Worm (Caenorhabditis elegans) whole organism, young adult: ENCODE results near the gene C09F9.1.

Experiments used
- B0261.1 ChIP-seq: sonication (generic microtip); optimal IDR thresholded peaks from 2 replicates; lab custom pipeline; 2016; ENCODE audit warnings: mild to moderate bottlenecking, missing genetic modification characterization, moderate library complexity, missing compliant biosample characterization
- C06A6.2 ChIP-seq: fragments of 200-800 bp; sonication (Bioruptor generic); conservative IDR thresholded peaks from 2 replicates; pipeline ENCODE4 v1.3.6; 2022; ENCODE audit warnings: missing genetic modification characterization, missing compliant biosample characterization
- D2030.7 ChIP-seq: fragments of 200-800 bp; sonication (Bioruptor generic); IDR thresholded peaks from 2 replicates; pipeline ENCODE4 v1.3.6; 2022; ENCODE audit warnings: missing genetic modification reagents, missing genetic modification characterization, missing compliant biosample characterization
- F10E7.11 ChIP-seq: sonication (generic microtip); optimal IDR thresholded peaks from 2 replicates; lab custom pipeline; 2017; ENCODE audit warnings: mild to moderate bottlenecking, missing genetic modification characterization, moderate library complexity, missing compliant biosample characterization
- F37B4.10 ChIP-seq: fragments of 200-800 bp; sonication (Bioruptor generic); IDR thresholded peaks from 2 replicates; pipeline ENCODE4 v1.3.6; 2022; ENCODE audit warnings: missing genetic modification characterization, missing compliant biosample characterization
- Y67H2A.10 ChIP-seq: fragments of 200-800 bp; sonication (Bioruptor generic); conservative IDR thresholded peaks from 2 replicates; pipeline ENCODE4 v1.3.6; 2022; ENCODE audit warnings: missing genetic modification reagents, missing genetic modification characterization, missing compliant biosample characterization
- aptf-2 ChIP-seq: fragments of 200-800 bp; sonication (Bioruptor generic); conservative IDR thresholded peaks from 2 replicates; pipeline ENCODE4 v1.3.6; 2022; ENCODE audit warnings: missing genetic modification reagents, missing genetic modification characterization, missing compliant biosample characterization
- aptf-3 ChIP-seq: fragments of 200-800 bp; sonication (Bioruptor generic); IDR thresholded peaks from 2 replicates; pipeline ENCODE4 v1.3.6; 2022; ENCODE audit warnings: missing genetic modification characterization, missing compliant biosample characterization
- attf-6 ChIP-seq: fragments of 200-800 bp; sonication (Bioruptor generic); IDR thresholded peaks from 2 replicates; pipeline ENCODE4 v1.3.6; 2022; ENCODE audit warnings: missing genetic modification reagents, missing genetic modification characterization, missing compliant biosample characterization
- dox-1 ChIP-seq: fragments of 200-800 bp; sonication (Bioruptor generic); IDR thresholded peaks from 2 replicates; pipeline ENCODE4 v1.3.6; 2022; ENCODE audit warnings: missing genetic modification reagents, missing genetic modification characterization, missing compliant biosample characterization
- dpl-1 ChIP-seq: fragments of 150-350 bp; optimal IDR thresholded peaks from 2 replicates; lab custom pipeline; 2014; ENCODE audit warnings: missing biosample characterization, missing genetic modification reagents, missing genetic modification characterization
- ets-4 ChIP-seq: fragments of 200-800 bp; sonication (Bioruptor generic); optimal IDR thresholded peaks from 2 replicates; lab custom pipeline; 2018; ENCODE audit warnings: mild to moderate bottlenecking, missing genetic modification characterization, missing compliant biosample characterization
- him-1 ChIP-seq: sonication (generic microtip); optimal IDR thresholded peaks from 2 replicates; lab custom pipeline; 2016; ENCODE audit warnings: missing genotype, missing genetic modification reagents, missing genetic modification characterization, missing compliant biosample characterization
- hmg-20 ChIP-seq: fragments of 200-800 bp; sonication (Bioruptor generic); IDR thresholded peaks from 2 replicates; pipeline ENCODE4 v1.3.6; 2022; ENCODE audit warnings: missing genetic modification reagents, missing genetic modification characterization, missing compliant biosample characterization
- hrde-1 ChIP-seq: sonication (generic microtip); optimal IDR thresholded peaks from 2 replicates; lab custom pipeline; 2016; ENCODE audit warnings: missing genetic modification characterization, mild to moderate bottlenecking, missing compliant biosample characterization, moderate library complexity, missing genotype, missing genetic modification reagents, borderline replicate concordance
- lin-40 ChIP-seq: sonication (generic microtip); optimal IDR thresholded peaks from 2 replicates; lab custom pipeline; 2016; ENCODE audit warnings: missing genetic modification characterization, mild to moderate bottlenecking, missing compliant biosample characterization, missing genotype, missing genetic modification reagents
- lsl-1 ChIP-seq: fragments of 200-800 bp; sonication (Bioruptor generic); optimal IDR thresholded peaks from 2 replicates; lab custom pipeline; 2018; ENCODE audit warnings: mild to moderate bottlenecking, missing genetic modification characterization, moderate library complexity, missing compliant biosample characterization
- madf-10 ChIP-seq: sonication (generic microtip); optimal IDR thresholded peaks from 2 replicates; lab custom pipeline; 2016; ENCODE audit warnings: mild to moderate bottlenecking, missing genetic modification characterization, missing compliant biosample characterization
- mel-28 ChIP-seq: sonication (generic microtip); optimal IDR thresholded peaks from 2 replicates; lab custom pipeline; 2016; ENCODE audit warnings: borderline replicate concordance, mild to moderate bottlenecking, missing genetic modification characterization, missing compliant biosample characterization
- mes-4 ChIP-seq: sonication (generic microtip); optimal IDR thresholded peaks from 2 replicates; lab custom pipeline; 2016; ENCODE audit warnings: missing genotype, missing genetic modification characterization, missing compliant biosample characterization
- mxl-1 ChIP-seq: sonication (generic microtip); optimal IDR thresholded peaks from 2 replicates; lab custom pipeline; 2016; ENCODE audit warnings: missing genetic modification characterization, missing compliant biosample characterization
- nhr-120 ChIP-seq: fragments of 200-800 bp; sonication (Bioruptor generic); IDR thresholded peaks from 2 replicates; pipeline ENCODE4 v1.3.6; 2022; ENCODE audit warnings: missing genetic modification characterization, missing compliant biosample characterization
- pbrm-1 ChIP-seq: fragments of 200-800 bp; sonication (Bioruptor generic); IDR thresholded peaks from 2 replicates; pipeline ENCODE4 v1.3.6; 2022; ENCODE audit warnings: missing genetic modification reagents, missing genetic modification characterization, missing compliant biosample characterization
- repo-1 ChIP-seq: sonication (generic microtip); optimal IDR thresholded peaks from 2 replicates; lab custom pipeline; 2017; ENCODE audit warnings: mild to moderate bottlenecking, missing genetic modification characterization, missing compliant biosample characterization
- snpc-1.1 ChIP-seq: sonication (generic microtip); optimal IDR thresholded peaks from 2 replicates; lab custom pipeline; 2017; ENCODE audit warnings: missing genetic modification characterization, mild to moderate bottlenecking, missing compliant biosample characterization, antibody characterized with exemption, moderate library complexity, missing genotype, missing genetic modification reagents; ENCODE audit not compliant: insufficient read depth
- snpc-1.3 ChIP-seq: sonication (generic microtip); optimal IDR thresholded peaks from 2 replicates; lab custom pipeline; 2017; ENCODE audit warnings: missing genetic modification characterization, mild to moderate bottlenecking, missing compliant biosample characterization, antibody characterized with exemption, moderate library complexity, missing genotype, missing genetic modification reagents; ENCODE audit not compliant: insufficient read depth
- tbx-9 ChIP-seq: sonication (generic microtip); optimal IDR thresholded peaks from 2 replicates; lab custom pipeline; 2016; ENCODE audit warnings: borderline replicate concordance, missing genetic modification characterization, inconsistent platforms, missing compliant biosample characterization
- unc-62 ChIP-seq: fragments of 150-350 bp; optimal IDR thresholded peaks from 2 replicates; lab custom pipeline; 2014; ENCODE audit warnings: missing biosample characterization, missing genetic modification reagents, missing genetic modification characterization
- xnd-1 ChIP-seq: sonication (generic microtip); optimal IDR thresholded peaks from 2 replicates; lab custom pipeline; 2016; ENCODE audit warnings: missing genotype, missing genetic modification reagents, missing genetic modification characterization, missing compliant biosample characterization
- ztf-18 ChIP-seq: sonication (generic microtip); optimal IDR thresholded peaks from 2 replicates; lab custom pipeline; 2016; ENCODE audit warnings: missing genotype, mild to moderate bottlenecking, missing genetic modification characterization, missing compliant biosample characterization
- ztf-22 ChIP-seq: fragments of 200-800 bp; sonication (Bioruptor generic); optimal IDR thresholded peaks from 2 replicates; lab custom pipeline; 2018; ENCODE audit warnings: mild to moderate bottlenecking, missing genetic modification characterization, moderate library complexity, missing compliant biosample characterization

The C09F9.1 gene

DNA sequence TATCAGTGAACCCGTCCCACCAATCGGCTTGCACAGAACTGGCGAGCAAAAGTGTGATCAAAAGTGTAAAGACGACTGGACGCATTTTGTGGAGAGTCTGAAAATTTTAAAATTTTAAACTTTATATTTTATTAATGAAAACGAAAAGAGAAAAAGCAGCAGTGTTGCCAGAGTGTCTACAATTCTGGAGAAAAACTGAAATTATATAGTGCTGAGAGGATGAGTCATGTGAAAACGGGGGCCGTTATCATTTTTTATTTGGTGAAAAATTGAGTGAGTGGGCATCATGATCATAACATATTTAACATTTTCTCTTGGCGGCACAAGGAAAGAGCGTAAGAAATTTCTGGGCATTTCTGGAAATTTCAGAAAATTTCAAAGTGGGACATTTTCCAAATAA lies 3.0 kb upstream of the C09F9.1 start, which contains the start of gene K02B7.3:
TSS of gene K02B7.3 (minus strand) at position 101 of the 400 bp plus-strand sequence.
- TF ChIP-seq mel-28 (no peak), repo-1 (tag; lab: Kevin White, UChicago) (no peak), D2030.7 (GFP tag; lab: Robert Waterston, UW) (no peak), attf-6 (GFP tag; lab: Robert Waterston, UW) (no peak), pbrm-1 (GFP tag; lab: Robert Waterston, UW) (no peak)

DNA sequence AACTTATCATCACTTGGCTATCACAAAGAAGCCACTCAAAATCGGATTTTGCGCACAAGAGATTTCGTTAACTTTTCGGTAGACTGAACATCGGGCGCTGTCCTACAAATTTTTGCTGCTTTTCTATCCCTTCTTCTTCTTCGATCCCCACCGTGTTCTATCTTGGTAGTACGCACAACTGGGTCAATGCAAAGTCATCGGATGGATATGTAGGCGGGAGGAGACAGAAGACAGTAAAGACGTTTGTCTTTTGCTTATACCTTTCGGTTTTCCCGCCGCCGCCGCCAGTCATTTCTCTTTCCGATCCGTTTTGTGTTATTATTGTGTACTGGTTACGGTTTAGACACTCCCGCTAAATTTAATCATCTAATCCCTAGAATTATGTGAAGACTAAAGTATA lies 1.9 kb downstream of the C09F9.1 start:
- no peak for TF ChIP-seq hrde-1 (tag; lab: Kevin White, UChicago)
- TF ChIP-seq dox-1 (GFP tag; lab: Robert Waterston, UW): no peak
- TF ChIP-seq lsl-1 (GFP tag; lab: Kevin White, UChicago): no peak
- no peak for TF ChIP-seq aptf-2
- no peak for TF ChIP-seq tbx-9 (tag; lab: Kevin White, UChicago)
- no peak for TF ChIP-seq lin-40

DNA sequence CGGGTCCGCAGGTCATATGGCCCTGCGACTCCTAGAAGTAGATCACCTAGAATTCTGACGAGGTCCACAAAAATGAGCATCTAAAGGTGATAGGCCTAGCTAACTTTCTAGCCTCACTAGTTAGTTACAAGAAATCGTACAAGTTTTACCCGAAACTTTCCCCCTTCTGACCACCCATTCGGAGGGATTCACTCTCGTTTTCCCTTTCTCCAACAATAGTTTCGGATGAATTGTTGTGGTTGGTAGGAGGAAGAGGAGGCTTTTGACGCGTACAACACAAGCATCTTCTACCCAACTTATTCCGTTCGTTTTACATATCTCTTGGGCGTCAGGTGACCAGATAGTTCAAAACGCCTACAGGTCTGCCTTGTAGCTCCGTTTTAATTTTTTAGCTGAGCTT lies 3.4 kb downstream of the C09F9.1 start:
- no peak for TF ChIP-seq mxl-1
- TF ChIP-seq dpl-1 (GFP tag; lab: Kevin White, UChicago): no peak
- no peak for TF ChIP-seq B0261.1 (tag; lab: Kevin White, UChicago)
- no peak for TF ChIP-seq aptf-3
- no peak for TF ChIP-seq F37B4.10 (GFP tag; lab: Robert Waterston, UW)
- no peak for TF ChIP-seq xnd-1 (tag; lab: Kevin White, UChicago)

DNA sequence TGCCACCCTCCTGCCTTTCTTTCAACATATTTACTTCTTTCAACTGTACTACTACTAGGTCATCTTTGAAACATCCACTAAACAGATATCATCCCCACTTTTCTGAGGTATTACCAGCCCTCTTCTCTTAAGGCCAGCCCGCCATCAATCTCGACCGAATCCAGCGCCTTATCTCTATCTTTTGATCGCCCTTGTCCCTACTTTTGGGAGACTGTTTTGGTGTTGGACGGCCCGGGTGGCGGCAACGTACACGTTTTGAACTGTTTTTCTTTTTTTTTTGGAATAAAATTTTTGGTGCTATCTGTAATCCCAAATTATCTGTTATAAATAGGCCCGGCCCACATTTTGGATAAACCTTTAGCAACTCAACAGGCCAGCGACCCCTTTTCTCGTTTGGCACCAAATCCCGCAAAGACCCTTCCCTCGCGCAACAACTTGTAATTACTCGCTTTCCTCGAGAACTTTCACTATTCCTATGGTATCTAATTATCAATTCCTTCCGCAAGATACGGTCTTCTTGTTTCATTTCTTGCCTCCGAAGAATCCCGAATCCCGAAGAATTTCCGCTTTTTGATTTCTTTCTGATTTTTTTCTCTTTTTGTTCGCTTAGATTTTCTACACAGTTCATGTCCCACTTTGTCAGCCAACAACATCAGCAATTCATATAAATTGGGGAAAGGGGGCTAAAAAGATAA lies 5.2 kb downstream of the C09F9.1 start:
- TF ChIP-seq ets-4 (GFP tag; lab: Kevin White, UChicago) (no peak), snpc-1.3 (tag; lab: Kevin White, UChicago) (no peak), snpc-1.1 (no peak), aptf-2 (no peak), lin-40 (no peak), Y67H2A.10 (GFP tag; lab: Robert Waterston, UW) (no peak), ztf-18 (no peak)
- TF ChIP-seq, all 124 proteins: peak for 0

DNA sequence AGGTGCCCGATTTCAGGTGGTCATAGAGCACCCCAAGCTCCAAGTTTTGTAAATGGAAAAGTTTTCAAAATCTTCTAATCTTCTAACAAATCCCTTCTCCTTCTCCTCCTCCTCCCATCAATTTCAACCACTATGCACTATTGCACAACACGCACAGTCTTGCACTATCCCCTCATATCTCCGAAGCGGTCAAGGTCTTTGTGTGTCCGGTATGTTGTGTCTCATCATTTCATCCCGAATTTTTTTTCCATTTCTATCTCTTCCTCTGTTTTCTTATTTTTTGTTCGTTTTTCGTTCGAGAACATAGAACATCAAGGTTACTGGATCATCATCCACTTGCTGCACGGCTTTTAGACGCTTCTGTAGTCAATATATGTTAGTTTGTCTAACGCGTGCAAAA lies 6.0 kb downstream of the C09F9.1 start:
- TF ChIP-seq F10E7.11: no peak
- TF ChIP-seq C06A6.2 (GFP tag; lab: Robert Waterston, UW): no peak
- no peak for TF ChIP-seq madf-10 (tag; lab: Kevin White, UChicago)
- TF ChIP-seq him-1 (tag; lab: Kevin White, UChicago): no peak
- TF ChIP-seq nhr-120: no peak
- no peak for TF ChIP-seq unc-62 (GFP tag; lab: Kevin White, UChicago)
- no peak for TF ChIP-seq ztf-22 (GFP tag; lab: Kevin White, UChicago)
- TF ChIP-seq hmg-20 (GFP tag; lab: Robert Waterston, UW): no peak
- no peak for TF ChIP-seq snpc-1.1
- TF ChIP-seq repo-1 (tag; lab: Kevin White, UChicago): no peak
- TF ChIP-seq mes-4 (tag; lab: Kevin White, UChicago): no peak
- TF ChIP-seq, all 124 proteins: peak for 0
